Worm (Caenorhabditis elegans): ENCODE results near the gene nhr-43.

- TF ChIP-seq lin-13 (GFP tag; optimal IDR thresholded peaks at IDR 0.05) (no peak), pha-4 (GFP tag; IDR thresholded peaks at IDR 0.05) (no peak), pha-4 (tag; optimal IDR thresholded peaks at IDR 0.05) (no peak), saeg-2 (GFP tag; IDR thresholded peaks at IDR 0.05) (no peak), attf-4 (tag; optimal IDR thresholded peaks at IDR 0.05) (no peak), ceh-82 (tag; optimal IDR thresholded peaks at IDR 0.05) (no peak), daf-12 (tag; optimal IDR thresholded peaks at IDR 0.05) (no peak), R02D3.7 (tag; optimal IDR thresholded peaks at IDR 0.05) (no peak), lin-39 (tag; optimal IDR thresholded peaks at IDR 0.05) (no peak), ceh-28 (tag; optimal IDR thresholded peaks at IDR 0.05) (no peak), nhr-10 (tag; optimal IDR thresholded peaks at IDR 0.05) (no peak), dve-1 (tag; optimal IDR thresholded peaks at IDR 0.05; ENCODE audit: insufficient read depth) (no peak), Y105C5A.15 (GFP tag; IDR thresholded peaks at IDR 0.05) (no peak)
Measured at ce11 chrIV:11851882-11852281, 47.5 kb upstream of the nhr-43 start, which contains the start of gene F38H4.5.

Measured in whole organism, L4 larva.